Fruit fly (Drosophila melanogaster) whole organism, embryonic: ENCODE data around the gene Mlp84B.
A peak's percentile ranks its signal among the peaks of the same experiment; 100 is the strongest.

Experiments
- Antp ChIP-seq: fragments of 200-800 bp; sonication (Bioruptor generic); optimal IDR thresholded peaks from 3 replicates; lab custom pipeline; 2016; ENCODE audit warnings: missing biosample characterization, missing genetic modification characterization
- Bgb ChIP-seq: fragments of 200-800 bp; sonication (Bioruptor generic); IDR thresholded peaks from 2 replicates; pipeline ENCODE4 v1.3.6; 2022; ENCODE audit warnings: missing biosample characterization, missing genetic modification characterization; ENCODE audit not compliant: partially characterized antibody
- BtbVII ChIP-seq: fragments of 200-800 bp; sonication (Bioruptor generic); optimal IDR thresholded peaks from 3 replicates; lab custom pipeline; 2017; ENCODE audit warnings: missing biosample characterization, mild to moderate bottlenecking, missing genetic modification characterization
- C15 ChIP-seq: fragments of 200-800 bp; sonication (Bioruptor generic); IDR thresholded peaks from 3 replicates; pipeline ENCODE4 v1.3.6; 2022; ENCODE audit warnings: missing biosample characterization, missing genetic modification characterization
- CG10147 ChIP-seq: fragments of 200-800 bp; sonication (Bioruptor generic); optimal IDR thresholded peaks from 2 replicates; lab custom pipeline; 2019; ENCODE audit warnings: missing biosample characterization, mild to moderate bottlenecking, missing genetic modification characterization, moderate library complexity
- CG10565 ChIP-seq: fragments of 200-800 bp; sonication (Bioruptor generic); optimal IDR thresholded peaks from 3 replicates; lab custom pipeline; 2016; ENCODE audit warnings: missing biosample characterization, mild to moderate bottlenecking, missing genetic modification characterization
- CG10979 ChIP-seq: fragments of 200-800 bp; sonication (Bioruptor generic); optimal IDR thresholded peaks from 2 replicates; lab custom pipeline; 2018; ENCODE audit warnings: missing biosample characterization, mild to moderate bottlenecking, missing genetic modification characterization, moderate library complexity
- CG11560 ChIP-seq: fragments of 200-800 bp; sonication (Bioruptor generic); IDR thresholded peaks from 3 replicates; pipeline ENCODE4 v1.3.6; 2022; ENCODE audit warnings: missing biosample characterization, missing genetic modification characterization
- CG14014 ChIP-seq: fragments of 200-800 bp; sonication (Bioruptor generic); IDR thresholded peaks from 2 replicates; pipeline ENCODE4 v1.3.6; 2022; ENCODE audit warnings: missing biosample characterization, missing genetic modification characterization
- CG14050 ChIP-seq: fragments of 200-800 bp; sonication (Bioruptor generic); IDR thresholded peaks from 3 replicates; pipeline ENCODE4 v1.3.6; 2022; ENCODE audit warnings: missing biosample characterization, missing genetic modification characterization
- CG14710 ChIP-seq: fragments of 200-800 bp; sonication (Bioruptor generic); optimal IDR thresholded peaks from 3 replicates; lab custom pipeline; 2019; ENCODE audit warnings: missing biosample characterization, mild to moderate bottlenecking, missing genetic modification characterization, moderate library complexity
- CG14965 ChIP-seq: fragments of 200-800 bp; sonication (Bioruptor generic); optimal IDR thresholded peaks from 2 replicates; lab custom pipeline; 2016; ENCODE audit warnings: missing biosample characterization, missing genetic modification characterization, borderline replicate concordance
- CG15601 ChIP-seq: fragments of 200-800 bp; sonication (Bioruptor generic); optimal IDR thresholded peaks from 3 replicates; lab custom pipeline; 2019; ENCODE audit warnings: missing biosample characterization, mild to moderate bottlenecking, missing genetic modification characterization, moderate library complexity
- CG17186 ChIP-seq: fragments of 200-800 bp; sonication (Bioruptor generic); optimal IDR thresholded peaks from 3 replicates; lab custom pipeline; 2017; ENCODE audit warnings: missing biosample characterization, missing genetic modification reagents, missing genetic modification characterization
- CG18262 ChIP-seq: fragments of 200-800 bp; optimal IDR thresholded peaks from 3 replicates; lab custom pipeline; 2019; ENCODE audit warnings: missing biosample characterization, mild to moderate bottlenecking, missing genetic modification characterization, moderate library complexity
- CG1832 ChIP-seq: fragments of 200-800 bp; sonication (Bioruptor generic); optimal IDR thresholded peaks from 2 replicates; lab custom pipeline; 2017; ENCODE audit warnings: missing biosample characterization, mild to moderate bottlenecking, missing genetic modification characterization, inconsistent platforms
- CG30020 ChIP-seq: fragments of 200-800 bp; optimal IDR thresholded peaks from 2 replicates; lab custom pipeline; 2019; ENCODE audit warnings: missing biosample characterization, mild to moderate bottlenecking, missing genetic modification characterization, moderate library complexity
- CG33557 ChIP-seq: fragments of 200-800 bp; sonication (Bioruptor generic); optimal IDR thresholded peaks from 2 replicates; lab custom pipeline; 2019; ENCODE audit warnings: missing biosample characterization, mild to moderate bottlenecking, missing genetic modification characterization, moderate library complexity
- CG4404 ChIP-seq: fragments of 200-800 bp; sonication (Bioruptor generic); IDR thresholded peaks from 2 replicates; pipeline ENCODE4 v1.3.6; 2022; ENCODE audit warnings: missing biosample characterization, missing genetic modification characterization
- CG4854 ChIP-seq: fragments of 200-800 bp; sonication (Bioruptor generic); optimal IDR thresholded peaks from 2 replicates; lab custom pipeline; 2016; ENCODE audit warnings: missing biosample characterization, missing genetic modification characterization, inconsistent platforms
- CG6254 ChIP-seq: fragments of 200-800 bp; sonication (Bioruptor generic); optimal IDR thresholded peaks from 3 replicates; lab custom pipeline; 2017; ENCODE audit warnings: mild to moderate bottlenecking, missing biosample characterization, missing genetic modification reagents, missing genetic modification characterization
- CG6791 ChIP-seq: fragments of 200-800 bp; sonication (Bioruptor generic); IDR thresholded peaks from 3 replicates; pipeline ENCODE4 v1.3.6; 2022; ENCODE audit warnings: missing biosample characterization, missing genetic modification characterization; ENCODE audit not compliant: partially characterized antibody
- CG8089 ChIP-seq: fragments of 200-800 bp; sonication (Bioruptor generic); optimal IDR thresholded peaks from 3 replicates; lab custom pipeline; 2016; ENCODE audit warnings: missing biosample characterization, missing genetic modification characterization
- HLH54F ChIP-seq: fragments of 200-800 bp; sonication (Bioruptor generic); optimal IDR thresholded peaks from 3 replicates; lab custom pipeline; 2016; ENCODE audit warnings: missing biosample characterization, missing genetic modification characterization
- Hmr ChIP-seq: fragments of 200-800 bp; sonication (Bioruptor generic); optimal IDR thresholded peaks from 3 replicates; lab custom pipeline; 2017; ENCODE audit warnings: mild to moderate bottlenecking, missing biosample characterization, missing genetic modification reagents, missing genetic modification characterization
- Hr51 ChIP-seq, 2 experiments: fragments of 200-800 bp; sonication (Bioruptor generic); optimal IDR thresholded peaks; 2 replicates in 1 of 2; 3 replicates in 1 of 2; lab custom pipeline; 2016 to 2018; ENCODE audit warnings: missing biosample characterization in 2 of 2, missing genetic modification characterization in 2 of 2, mild to moderate bottlenecking in 1 of 2, moderate library complexity in 1 of 2
- Max ChIP-seq: fragments of 200-800 bp; sonication (Bioruptor generic); optimal IDR thresholded peaks from 2 replicates; lab custom pipeline; 2016; ENCODE audit warnings: missing biosample characterization, mild to moderate bottlenecking, missing genetic modification characterization
- Poxn ChIP-seq: fragments of 200-800 bp; sonication (Bioruptor generic); IDR thresholded peaks from 2 replicates; pipeline ENCODE4 v1.3.6; 2022; ENCODE audit warnings: missing biosample characterization, missing genetic modification characterization
- Sox100B ChIP-seq: fragments of 200-800 bp; sonication (Bioruptor generic); optimal IDR thresholded peaks from 3 replicates; lab custom pipeline; 2018; ENCODE audit warnings: missing biosample characterization, mild to moderate bottlenecking, missing genetic modification characterization
- aop ChIP-seq: fragments of 200-800 bp; sonication (Bioruptor generic); IDR thresholded peaks from 2 replicates; pipeline ENCODE4 v1.3.6; 2022; ENCODE audit warnings: missing biosample characterization, missing genetic modification characterization
- ase ChIP-seq: fragments of 200-800 bp; sonication (Bioruptor generic); IDR thresholded peaks from 3 replicates; pipeline ENCODE4 v1.3.6; 2022; ENCODE audit warnings: missing biosample characterization, missing genetic modification characterization
- bbx ChIP-seq: fragments of 200-800 bp; sonication (Bioruptor generic); IDR thresholded peaks from 2 replicates; pipeline ENCODE4 v1.3.6; 2022; ENCODE audit warnings: missing biosample characterization, missing genetic modification characterization; ENCODE audit not compliant: partially characterized antibody
- btn ChIP-seq: fragments of 200-800 bp; sonication (Bioruptor generic); optimal IDR thresholded peaks from 2 replicates; lab custom pipeline; 2016; ENCODE audit warnings: missing biosample characterization, missing genetic modification characterization
- chm ChIP-seq: fragments of 200-800 bp; sonication (Bioruptor generic); IDR thresholded peaks from 2 replicates; pipeline ENCODE4 v1.3.6; 2022; ENCODE audit warnings: missing biosample characterization, missing genetic modification characterization
- chn ChIP-seq: fragments of 200-800 bp; sonication (Bioruptor generic); optimal IDR thresholded peaks from 2 replicates; lab custom pipeline; 2016; ENCODE audit warnings: missing biosample characterization, missing genetic modification characterization
- crc ChIP-seq: fragments of 200-800 bp; sonication (Bioruptor generic); optimal IDR thresholded peaks from 2 replicates; lab custom pipeline; 2016; ENCODE audit warnings: missing biosample characterization, missing genetic modification characterization
- grn ChIP-seq: fragments of 200-800 bp; sonication (Bioruptor generic); optimal IDR thresholded peaks from 3 replicates; lab custom pipeline; 2017; ENCODE audit warnings: missing biosample characterization, missing genetic modification characterization
- hkb ChIP-seq, 2 experiments: fragments of 200-800 bp in 1 of 2; fragments of >200 bp in 1 of 2; sonication (Bioruptor generic) in 1 of 2; IDR thresholded peaks in 1 of 2; optimal IDR thresholded peaks in 1 of 2; 2 replicates each; pipeline versions ENCODE4 v1.3.6 to Lab custom; 2017 to 2022; ENCODE audit warnings: missing biosample characterization in 1 of 2, missing genetic modification characterization in 1 of 2
- mld ChIP-seq: fragments of 200-800 bp; sonication (Bioruptor generic); IDR thresholded peaks from 3 replicates; pipeline ENCODE4 v1.3.6; 2022; ENCODE audit warnings: missing biosample characterization, missing genetic modification characterization; ENCODE audit not compliant: partially characterized antibody
- nmo ChIP-seq: fragments of 200-800 bp; sonication (Bioruptor generic); optimal IDR thresholded peaks from 2 replicates; lab custom pipeline; 2018; ENCODE audit warnings: missing biosample characterization, mild to moderate bottlenecking, missing genetic modification characterization, moderate library complexity
- ro ChIP-seq: fragments of 200-800 bp; sonication (Bioruptor generic); IDR thresholded peaks from 2 replicates; pipeline ENCODE4 v1.3.6; 2022; ENCODE audit warnings: missing biosample characterization, missing genetic modification characterization
- sim ChIP-seq: fragments of 200-800 bp; sonication (Bioruptor generic); IDR thresholded peaks from 2 replicates; pipeline ENCODE4 v1.3.6; 2022; ENCODE audit warnings: missing biosample characterization, missing genetic modification characterization
- sna ChIP-seq: fragments of 200-800 bp; sonication (Bioruptor generic); IDR thresholded peaks from 2 replicates; pipeline ENCODE4 v1.3.6; 2022; ENCODE audit warnings: missing biosample characterization, missing genetic modification characterization; ENCODE audit not compliant: partially characterized antibody
- sr ChIP-seq: fragments of 200-800 bp; sonication (Bioruptor generic); IDR thresholded peaks from 3 replicates; pipeline ENCODE4 v1.3.6; 2022; ENCODE audit warnings: missing biosample characterization, missing genetic modification characterization
- ssp ChIP-seq: fragments of 200-800 bp; sonication (Bioruptor generic); IDR thresholded peaks from 2 replicates; pipeline ENCODE4 v1.3.6; 2022; ENCODE audit warnings: missing biosample characterization, missing genetic modification characterization
- toy ChIP-seq: fragments of 200-800 bp; sonication (Bioruptor generic); IDR thresholded peaks from 2 replicates; pipeline ENCODE4 v1.3.6; 2022; ENCODE audit warnings: missing biosample characterization, missing genetic modification characterization
- unc-4 ChIP-seq: fragments of 200-800 bp; sonication (Bioruptor generic); IDR thresholded peaks from 2 replicates; pipeline ENCODE4 v1.3.6; 2022; ENCODE audit warnings: missing biosample characterization, missing genetic modification characterization; ENCODE audit not compliant: partially characterized antibody

Gene Mlp84B

dm6 chr3R:7150544-7151406 lies 33.2 kb upstream of the Mlp84B start, which contains the start of the genes gfzf and Sas-4 (continued):
- TF ChIP-seq C15 (no peak), chn (GFP tag; lab: Kevin White, UChicago) (peak; percentile 50), CG10147 (no peak), grn (GFP tag; lab: Kevin White, UChicago) (no peak), hkb (optimal IDR thresholded peaks at IDR 0.05; lab: Kevin White, UChicago) (no peak), hkb (GFP tag; IDR thresholded peaks at IDR 0.05; lab: Robert Waterston, UW) (peak; percentile 48; the same call in 1 of the 2 replicates), sna (GFP tag; lab: Robert Waterston, UW) (no peak), HLH54F (GFP tag; lab: Kevin White, UChicago) (peak; percentile 57), CG17186 (GFP tag; lab: Kevin White, UChicago) (no peak), CG1832 (GFP tag; lab: Kevin White, UChicago) (no peak), chm (GFP tag; lab: Robert Waterston, UW) (no peak), Poxn (GFP tag; lab: Robert Waterston, UW) (0 out of 2 replicates have a peak, but pooled peaks have one; percentile 18), Hmr (GFP tag; lab: Kevin White, UChicago) (no peak), ssp (GFP tag; lab: Robert Waterston, UW) (peak; percentile 39), CG10565 (GFP tag; lab: Kevin White, UChicago) (no peak), mld (no peak), CG14050 (GFP tag; lab: Robert Waterston, UW) (no peak; the same call in 2 of the 3 replicates), BtbVII (no peak), CG33557 (GFP tag; lab: Kevin White, UChicago) (peak; percentile 38), Sox100B (GFP tag; lab: Kevin White, UChicago) (peak; percentile 37), CG14965 (GFP tag; lab: Kevin White, UChicago) (no peak), CG18262 (peak; percentile 62), CG10979 (tag; lab: Kevin White, UChicago) (peak; percentile 35), CG14710 (tag; lab: Kevin White, UChicago) (peak; percentile 78), btn (no peak), ro (GFP tag; lab: Robert Waterston, UW) (no peak), CG14014 (GFP tag; lab: Robert Waterston, UW) (peak; percentile 66; the same call in 1 of the 2 replicates), sr (GFP tag; lab: Robert Waterston, UW) (no peak), nmo (GFP tag; lab: Kevin White, UChicago) (peak; percentile 76), ase (GFP tag; lab: Robert Waterston, UW) (no peak), Max (GFP tag; lab: Kevin White, UChicago) (peak; percentile 55), CG11560 (no peak; the same call in 1 of the 3 replicates), sim (no peak), CG15601 (tag; lab: Kevin White, UChicago) (peak; percentile 38), Antp (GFP tag; lab: Kevin White, UChicago) (peak; percentile 49), Bgb (no peak), crc (no peak), CG6791 (GFP tag; lab: Robert Waterston, UW) (no peak), toy (GFP tag; lab: Robert Waterston, UW) (no peak), CG4854 (GFP tag; lab: Kevin White, UChicago) (no peak), CG6254 (GFP tag; lab: Kevin White, UChicago) (no peak), CG30020 (tag; lab: Kevin White, UChicago) (peak; percentile 34), aop (GFP tag; lab: Robert Waterston, UW) (no peak), bbx (GFP tag; lab: Robert Waterston, UW) (no peak), unc-4 (GFP tag; lab: Robert Waterston, UW) (no peak), Hr51 (GFP tag; optimal IDR thresholded peaks at IDR 0.05; lab: Kevin White, UChicago) (peak in 1 of 2 experiments; percentile 16), CG4404 (GFP tag; lab: Robert Waterston, UW) (peak; percentile 62; the same call in 1 of the 2 replicates), CG8089 (GFP tag; lab: Kevin White, UChicago) (peak; percentile 10)
